Fruit fly (Drosophila melanogaster) whole organism, prepupa: Measurements from ENCODE around the gene CG31999.

Source experiments
- CG10631 ChIP-seq: fragments of 200-800 bp; sonication (Bioruptor generic); optimal IDR thresholded peaks from 2 replicates; lab custom pipeline; 2016; ENCODE audit warnings: missing biosample characterization, missing genetic modification characterization
- CG11294 ChIP-seq: fragments of 200-800 bp; sonication (Bioruptor generic); IDR thresholded peaks from 2 replicates; pipeline ENCODE4 v1.3.6; 2022; ENCODE audit warnings: missing biosample characterization, missing genetic modification characterization
- CG11762 ChIP-seq: fragments of 200-800 bp; sonication (Bioruptor generic); optimal IDR thresholded peaks from 3 replicates; lab custom pipeline; 2016; ENCODE audit warnings: missing biosample characterization, missing genetic modification characterization; ENCODE audit not compliant: insufficient read depth
- CG16779 ChIP-seq: fragments of 200-800 bp; sonication (Bioruptor generic); optimal IDR thresholded peaks from 3 replicates; lab custom pipeline; 2017; ENCODE audit warnings: missing biosample characterization, mild to moderate bottlenecking, missing genetic modification characterization
- CG3919 ChIP-seq: fragments of 200-800 bp; sonication (Bioruptor generic); optimal IDR thresholded peaks from 3 replicates; lab custom pipeline; 2016; ENCODE audit warnings: missing biosample characterization, missing genetic modification characterization
- CG6854 ChIP-seq: fragments of 200-800 bp; sonication (Bioruptor generic); optimal IDR thresholded peaks from 2 replicates; lab custom pipeline; 2017; ENCODE audit warnings: missing biosample characterization, mild to moderate bottlenecking, missing genetic modification characterization
- Hr39 ChIP-seq: fragments of 200-800 bp; sonication (Bioruptor generic); optimal IDR thresholded peaks from 2 replicates; lab custom pipeline; 2016; ENCODE audit warnings: missing biosample characterization, missing genetic modification characterization
- Met ChIP-seq: fragments of 200-800 bp; sonication (Bioruptor generic); optimal IDR thresholded peaks from 3 replicates; lab custom pipeline; 2016; ENCODE audit warnings: missing biosample characterization, missing genetic modification characterization
- Sox102F ChIP-seq: fragments of 200-800 bp; sonication (Bioruptor generic); optimal IDR thresholded peaks from 2 replicates; lab custom pipeline; 2016; ENCODE audit warnings: missing biosample characterization, mild to moderate bottlenecking, missing genetic modification characterization

DNA sequence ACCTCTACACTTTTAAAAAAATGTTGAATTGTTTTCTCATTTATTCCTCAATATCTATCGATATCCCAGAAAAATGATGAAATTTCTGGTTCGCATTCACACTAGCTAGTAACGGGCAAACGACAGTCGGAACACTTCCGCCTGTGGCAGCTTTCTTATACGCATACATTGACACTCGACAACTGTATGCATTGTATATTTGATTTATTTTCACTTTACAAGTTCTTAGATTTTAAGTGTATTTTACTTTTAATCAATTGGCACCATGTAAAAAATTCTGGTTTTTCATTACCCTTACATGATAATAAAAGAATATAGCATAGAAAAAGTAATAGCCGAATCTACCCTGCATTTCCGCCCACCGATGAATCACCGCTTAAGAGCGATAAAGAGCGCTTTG, 46.8 kb downstream of the CG31999 start:
- TF ChIP-seq Sox102F (GFP tag; lab: Kevin White, UChicago) (no peak), CG16779 (tag; lab: Kevin White, UChicago) (no peak), CG6854 (GFP tag; lab: Kevin White, UChicago) (no peak), CG11762 (GFP tag; lab: Kevin White, UChicago) (no peak), Hr39 (GFP tag; lab: Kevin White, UChicago) (no peak), CG11294 (GFP tag; lab: Robert Waterston, UW) (no peak), CG3919 (no peak), Met (GFP tag; lab: Kevin White, UChicago) (no peak), CG10631 (GFP tag; lab: Kevin White, UChicago) (no peak)
